Fruit fly (Drosophila melanogaster): Measurements from ENCODE around the gene CG34012.

The CG34012 gene

dm6 chr3L:11123598-11124284 lies 14.4 kb upstream of the CG34012 start:
- TF ChIP-seq CG8478 (optimal IDR thresholded peaks at IDR 0.05) = no peak
- no peak for TF ChIP-seq CTCF (optimal IDR thresholded peaks at IDR 0.05)

dm6 chr3L:11123088-11123487 lies 13.8 kb upstream of the CG34012 start, which contains the start of the genes Ufd1 and NaPi-III:
Ufd1 (minus strand) TSS chr3L:11123216.
NaPi-III (plus strand) TSS chr3L:11123348.
- TF ChIP-seq CG8478 (optimal IDR thresholded peaks at IDR 0.05) = no peak
- TF ChIP-seq CTCF (optimal IDR thresholded peaks at IDR 0.05) = peak; percentile 96

DNA sequence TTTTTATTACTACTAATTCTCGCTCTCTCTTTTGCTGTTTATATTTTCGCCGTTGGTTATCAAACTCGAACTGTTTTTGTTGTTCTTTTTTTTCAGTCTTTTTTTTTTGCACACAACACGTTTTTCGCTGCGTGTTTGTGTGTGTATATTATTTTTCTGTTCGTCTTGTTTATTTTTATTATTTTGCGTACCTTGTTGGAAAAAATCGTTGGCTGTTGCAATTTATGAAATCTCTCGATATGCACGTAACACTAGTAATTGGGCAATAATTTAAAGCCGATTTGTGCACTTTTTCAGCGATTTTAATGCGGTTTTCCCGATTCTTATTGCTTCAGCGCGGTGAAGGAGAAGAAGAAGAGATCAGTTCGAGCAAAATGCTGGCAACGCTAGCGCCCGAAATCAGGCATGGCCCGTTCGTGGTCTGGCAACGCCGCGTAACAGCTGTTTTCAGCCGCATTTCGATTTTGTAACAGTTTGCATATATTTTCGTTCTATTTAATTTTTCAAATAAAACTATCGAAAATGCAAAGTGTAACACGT lies 11.2 kb upstream of the CG34012 start, which contains the start of the genes FoxK and mRpL2:
TSS of gene FoxK (minus strand) at position 365 of the 540 bp plus-strand sequence.
TSS of gene mRpL2 (plus strand) at position 429 of the 540 bp plus-strand sequence.
- TF ChIP-seq CTCF (optimal IDR thresholded peaks at IDR 0.05) = peak; percentile 44 to 51
- TF ChIP-seq CG8478 (optimal IDR thresholded peaks at IDR 0.05) = no peak

- no peak for TF ChIP-seq CTCF (optimal IDR thresholded peaks at IDR 0.05)
- TF ChIP-seq CG8478 (optimal IDR thresholded peaks at IDR 0.05) = no peak
These were observed 10.7 kb upstream of the CG34012 start for dm6 chr3L:11119901-11120418.

DNA sequence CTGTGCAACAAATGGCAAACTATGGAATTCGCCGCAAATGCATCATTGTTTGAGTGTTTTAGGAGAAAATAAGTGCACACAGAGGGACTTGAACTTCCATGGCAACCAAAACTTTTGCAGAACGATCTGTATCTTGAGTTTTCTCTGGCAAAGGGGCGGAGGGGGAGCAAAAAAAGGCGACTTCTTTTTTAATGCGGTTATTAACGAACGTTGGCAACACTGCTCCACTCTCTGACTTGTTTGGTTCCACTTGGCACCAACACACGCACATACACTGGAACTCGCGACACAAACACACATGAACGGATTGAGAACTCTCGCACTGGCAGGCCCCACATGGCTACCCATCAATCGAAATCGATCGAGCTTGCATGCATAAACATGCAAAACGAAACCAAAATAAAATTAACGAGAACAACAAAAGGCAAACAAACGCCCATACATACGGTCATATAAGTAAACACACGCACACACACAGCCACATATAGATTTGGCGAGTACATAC lies 10.1 kb upstream of the CG34012 start:
- no peak for TF ChIP-seq CG8478 (optimal IDR thresholded peaks at IDR 0.05)
- TF ChIP-seq CTCF (optimal IDR thresholded peaks at IDR 0.05) = no peak

- TF ChIP-seq CG8478 (optimal IDR thresholded peaks at IDR 0.05) (no peak), CTCF (optimal IDR thresholded peaks at IDR 0.05) (no peak)
These were observed 9.5 kb upstream of the CG34012 start for dm6 chr3L:11118627-11119395.

dm6 chr3L:11117733-11118132 lies 8.4 kb upstream of the CG34012 start:
- no peak for TF ChIP-seq CTCF (optimal IDR thresholded peaks at IDR 0.05)
- TF ChIP-seq CG8478 (optimal IDR thresholded peaks at IDR 0.05) = no peak

DNA sequence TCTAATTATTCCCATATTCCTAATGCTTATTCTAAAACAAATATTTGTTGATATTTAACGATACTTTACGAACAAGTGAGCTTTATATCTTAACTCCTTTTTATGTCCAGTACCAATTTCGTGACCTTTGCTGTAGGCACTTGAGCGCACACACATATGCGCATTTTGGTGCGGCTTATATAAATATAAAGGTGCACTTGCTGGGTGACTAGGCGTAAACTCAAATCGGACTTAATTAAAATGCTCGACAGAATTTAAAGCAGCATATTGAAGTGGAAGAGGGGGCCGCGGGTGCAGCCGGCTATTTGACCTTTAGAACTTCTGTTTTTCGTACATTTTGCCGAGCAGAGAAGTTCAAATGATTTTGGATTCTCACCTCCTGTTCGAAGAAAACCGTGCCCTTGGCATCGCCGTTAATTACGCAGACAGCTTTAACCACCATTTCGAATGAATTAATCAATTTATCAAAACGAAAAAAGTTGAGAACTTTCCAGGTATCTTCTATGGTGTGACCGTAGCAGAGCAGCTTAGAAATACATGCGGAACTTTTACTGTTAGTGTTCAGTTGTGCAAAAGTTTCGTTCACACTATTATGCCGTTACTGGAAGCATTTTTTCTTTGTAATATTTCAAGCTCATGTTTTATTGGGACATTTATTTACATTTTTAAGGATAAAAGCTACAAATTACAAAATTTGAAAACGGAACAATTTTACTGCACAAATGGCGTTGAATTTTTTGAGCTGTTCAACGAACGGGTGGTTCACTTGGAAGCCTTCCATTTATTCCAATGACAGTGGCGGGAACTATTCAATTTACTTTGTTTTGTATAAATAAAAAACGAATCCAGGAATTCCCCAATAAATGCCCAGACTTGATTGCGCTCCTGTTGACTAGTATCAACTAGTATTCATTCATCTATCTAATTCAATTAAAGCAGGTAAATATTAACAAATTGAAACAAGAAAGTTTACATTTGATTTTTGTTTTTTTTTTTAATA lies 4.2 kb upstream of the CG34012 start, which contains the start of gene Sod1:
TSS of gene Sod1 (minus strand) at position 543 of the 1,000 bp plus-strand sequence.
- no peak for TF ChIP-seq CG8478 (optimal IDR thresholded peaks at IDR 0.05)
- no peak for TF ChIP-seq CTCF (optimal IDR thresholded peaks at IDR 0.05)

DNA sequence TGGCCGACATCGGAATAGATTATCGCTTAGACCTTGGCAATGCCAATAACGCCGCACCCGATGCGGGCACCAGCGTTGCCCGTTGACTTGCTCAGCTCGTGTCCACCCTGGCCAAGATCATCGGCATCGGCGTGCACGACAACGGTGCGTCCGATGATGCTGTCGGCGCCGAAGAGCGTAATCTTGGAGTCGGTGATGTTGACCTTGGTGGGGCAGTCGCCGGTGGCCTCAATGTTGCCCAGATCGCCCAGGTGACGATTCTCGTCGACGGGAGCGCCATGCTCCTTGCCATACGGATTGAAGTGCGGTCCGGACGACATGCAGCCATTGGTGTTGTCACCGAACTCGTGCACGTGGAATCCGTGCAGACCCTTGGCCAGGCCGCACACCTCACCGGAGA lies 3.1 kb upstream of the CG34012 start:
- no peak for TF ChIP-seq CG8478 (optimal IDR thresholded peaks at IDR 0.05)

- TF ChIP-seq CTCF (optimal IDR thresholded peaks at IDR 0.05) = no peak
- no peak for TF ChIP-seq CG8478 (optimal IDR thresholded peaks at IDR 0.05)
These were observed 1.4 kb downstream of the CG34012 start, which contains the start of gene CG12522 for dm6 chr3L:11107935-11108334. CG12522 (plus strand) TSS chr3L:11108235.

DNA sequence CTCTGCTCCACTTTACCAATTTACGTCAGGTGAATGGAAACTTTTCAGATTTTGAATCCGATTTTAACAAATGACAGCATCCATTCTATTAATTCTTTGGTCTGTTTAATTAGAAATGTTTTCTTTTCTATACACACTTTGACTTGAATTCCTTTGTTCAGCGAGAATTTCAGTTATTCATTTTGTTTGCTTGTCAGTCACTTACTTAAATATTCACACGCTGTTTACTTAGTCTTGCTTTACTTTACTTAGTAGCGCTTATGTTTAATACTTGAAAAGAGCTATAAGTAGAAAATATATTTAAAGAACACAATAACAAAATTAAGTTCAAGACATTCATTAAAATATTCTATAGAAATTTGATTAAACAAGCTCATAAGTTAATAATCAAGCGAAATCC lies 1.9 kb downstream of the CG34012 start, which contains the start of gene CG32073:
TSS of gene CG32073 (minus strand) at position 151 of the 400 bp plus-strand sequence.
- TF ChIP-seq CG8478 (optimal IDR thresholded peaks at IDR 0.05) (no peak), CTCF (optimal IDR thresholded peaks at IDR 0.05) (no peak)

- TF ChIP-seq CTCF (optimal IDR thresholded peaks at IDR 0.05) (no peak), CG8478 (optimal IDR thresholded peaks at IDR 0.05) (no peak)
These were observed 5.5 kb downstream of the CG34012 start, which contains the start of gene CG32071 for dm6 chr3L:11103773-11104172. CG32071 (minus strand) TSS chr3L:11103873.

dm6 chr3L:11102930-11103329 lies 6.4 kb downstream of the CG34012 start, which contains the start of gene Elo68alpha:
Elo68alpha (minus strand) TSS chr3L:11103030.
- TF ChIP-seq CG8478 (optimal IDR thresholded peaks at IDR 0.05) (no peak), CTCF (optimal IDR thresholded peaks at IDR 0.05) (no peak)

DNA sequence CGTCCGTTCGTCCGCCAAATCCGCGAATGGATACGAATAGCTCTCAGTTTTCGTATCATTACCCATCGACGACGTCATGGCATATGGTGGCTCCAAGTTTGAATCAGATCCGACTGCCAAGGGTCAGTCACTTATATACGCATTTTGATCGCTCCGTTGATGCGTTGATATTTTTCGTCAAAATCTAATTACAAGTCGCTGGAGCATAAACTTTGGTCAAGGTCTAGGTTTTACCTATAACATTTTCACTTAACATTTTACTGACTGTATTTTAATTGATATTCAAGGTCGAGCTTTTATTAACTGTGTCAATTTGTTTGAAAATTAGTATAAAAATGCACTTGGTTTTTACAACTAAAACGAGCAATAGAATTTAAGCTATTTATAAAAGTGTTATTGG lies 7.7 kb downstream of the CG34012 start, which contains the start of gene Elo68beta:
TSS of gene Elo68beta (minus strand) at position 101 of the 400 bp plus-strand sequence.
- no peak for TF ChIP-seq CG8478 (optimal IDR thresholded peaks at IDR 0.05)
- TF ChIP-seq CTCF (optimal IDR thresholded peaks at IDR 0.05) = no peak
